Worm (Caenorhabditis elegans) whole organism, late embryonic: ENCODE data around the gene nhr-199.

Experiments used
- C08G9.2 ChIP-seq: sonication (generic microtip); optimal IDR thresholded peaks from 2 replicates; lab custom pipeline; 2016; ENCODE audit warnings: mild to moderate bottlenecking, missing genetic modification characterization, moderate library complexity, missing compliant biosample characterization
- C38D4.7 ChIP-seq: fragments of 200-800 bp; sonication (Bioruptor generic); optimal IDR thresholded peaks from 2 replicates; lab custom pipeline; 2018; ENCODE audit warnings: mild to moderate bottlenecking, missing genetic modification characterization, moderate library complexity, missing compliant biosample characterization
- T23F11.4 ChIP-seq: fragments of 200-800 bp; sonication (Bioruptor generic); optimal IDR thresholded peaks from 2 replicates; lab custom pipeline; 2018; ENCODE audit warnings: mild to moderate bottlenecking, missing genetic modification characterization, missing compliant biosample characterization
- ahr-1 ChIP-seq: sonication (generic microtip); optimal IDR thresholded peaks from 2 replicates; lab custom pipeline; 2016; ENCODE audit warnings: missing genetic modification characterization, missing compliant biosample characterization
- ceh-14 ChIP-seq: sonication (generic microtip); optimal IDR thresholded peaks from 2 replicates; lab custom pipeline; 2016; ENCODE audit warnings: missing genotype, missing genetic modification characterization, missing compliant biosample characterization
- ceh-24 ChIP-seq: sonication (generic microtip); optimal IDR thresholded peaks from 2 replicates; lab custom pipeline; 2016; ENCODE audit warnings: mild to moderate bottlenecking, missing genetic modification characterization, missing compliant biosample characterization
- ceh-30 ChIP-seq: fragments of 150-350 bp; optimal IDR thresholded peaks from 2 replicates; lab custom pipeline; 2014; ENCODE audit warnings: missing biosample characterization, missing genetic modification characterization
- ceh-34 ChIP-seq: sonication (generic microtip); optimal IDR thresholded peaks from 2 replicates; lab custom pipeline; 2016; ENCODE audit warnings: mild to moderate bottlenecking, missing genetic modification characterization, missing compliant biosample characterization
- ceh-48 ChIP-seq: sonication (generic microtip); optimal IDR thresholded peaks from 2 replicates; lab custom pipeline; 2016; ENCODE audit warnings: missing genetic modification characterization, inconsistent platforms, missing compliant biosample characterization
- che-1 ChIP-seq: sonication (generic microtip); optimal IDR thresholded peaks from 2 replicates; lab custom pipeline; 2016; ENCODE audit warnings: mild to moderate bottlenecking, missing genetic modification characterization, missing compliant biosample characterization
- dmd-4 ChIP-seq: sonication (generic microtip); optimal IDR thresholded peaks from 2 replicates; lab custom pipeline; 2016; ENCODE audit warnings: borderline replicate concordance, missing genetic modification characterization, missing compliant biosample characterization
- dve-1 ChIP-seq: sonication (generic microtip); optimal IDR thresholded peaks from 2 replicates; lab custom pipeline; 2017; ENCODE audit warnings: antibody characterized with exemption, mild to moderate bottlenecking, missing genetic modification characterization, missing compliant biosample characterization
- fkh-6 ChIP-seq: sonication (generic microtip); optimal IDR thresholded peaks from 2 replicates; lab custom pipeline; 2016; ENCODE audit warnings: missing genetic modification characterization, missing compliant biosample characterization
- gmeb-2 ChIP-seq: sonication (generic microtip); optimal IDR thresholded peaks from 2 replicates; lab custom pipeline; 2016; ENCODE audit warnings: missing genetic modification characterization, inconsistent platforms, missing compliant biosample characterization
- hlh-15 ChIP-seq: sonication (generic microtip); optimal IDR thresholded peaks from 2 replicates; lab custom pipeline; 2016; ENCODE audit warnings: missing genetic modification characterization, missing compliant biosample characterization
- hlh-30 ChIP-seq: sonication (generic microtip); optimal IDR thresholded peaks from 2 replicates; lab custom pipeline; 2017; ENCODE audit warnings: antibody characterized with exemption, missing genetic modification characterization, missing compliant biosample characterization; ENCODE audit not compliant: insufficient read depth
- lim-6 ChIP-seq: sonication (generic microtip); optimal IDR thresholded peaks from 2 replicates; lab custom pipeline; 2016; ENCODE audit warnings: missing genetic modification characterization, missing compliant biosample characterization
- madf-2 ChIP-seq: sonication (generic microtip); optimal IDR thresholded peaks from 2 replicates; lab custom pipeline; 2017; ENCODE audit warnings: missing genetic modification characterization, missing compliant biosample characterization
- nfya-1 ChIP-seq: sonication (generic microtip); optimal IDR thresholded peaks from 2 replicates; lab custom pipeline; 2017; ENCODE audit warnings: missing genetic modification characterization, mild to moderate bottlenecking, missing compliant biosample characterization, antibody characterized with exemption, moderate library complexity
- nhr-11 ChIP-seq: fragments of 150-350 bp; optimal IDR thresholded peaks from 2 replicates; lab custom pipeline; 2014; ENCODE audit warnings: missing biosample characterization, missing genetic modification characterization
- nhr-232 ChIP-seq: sonication (generic microtip); optimal IDR thresholded peaks from 2 replicates; lab custom pipeline; 2016; ENCODE audit warnings: missing genetic modification characterization, missing compliant biosample characterization
- npax-4 ChIP-seq: sonication (generic microtip); optimal IDR thresholded peaks from 2 replicates; lab custom pipeline; 2016; ENCODE audit warnings: missing genetic modification characterization, missing compliant biosample characterization
- odd-2 ChIP-seq: sonication (generic microtip); optimal IDR thresholded peaks from 2 replicates; lab custom pipeline; 2017; ENCODE audit warnings: antibody characterized with exemption, mild to moderate bottlenecking, missing genetic modification characterization, missing compliant biosample characterization
- pax-1 ChIP-seq: fragments of 150-350 bp; optimal IDR thresholded peaks from 2 replicates; lab custom pipeline; 2014; ENCODE audit warnings: missing biosample characterization, missing genetic modification characterization
- pha-4 ChIP-seq: fragments of 150-350 bp; optimal IDR thresholded peaks from 2 replicates; lab custom pipeline; 2018; ENCODE audit warnings: missing biosample characterization, missing genetic modification reagents, missing genetic modification characterization
- pqm-1 ChIP-seq: sonication (generic microtip); optimal IDR thresholded peaks from 2 replicates; lab custom pipeline; 2016; ENCODE audit warnings: missing genetic modification characterization, missing compliant biosample characterization
- pros-1 ChIP-seq: fragments of 150-350 bp; optimal IDR thresholded peaks from 2 replicates; lab custom pipeline; 2014; ENCODE audit warnings: missing biosample characterization, missing genetic modification reagents, missing genetic modification characterization
- ref-2 ChIP-seq: sonication (generic microtip); optimal IDR thresholded peaks from 2 replicates; lab custom pipeline; 2016; ENCODE audit warnings: missing genetic modification characterization, missing compliant biosample characterization
- rnt-1 ChIP-seq: sonication (generic microtip); optimal IDR thresholded peaks from 2 replicates; lab custom pipeline; 2016; ENCODE audit warnings: missing genetic modification characterization, missing compliant biosample characterization
- sox-2 ChIP-seq: fragments of 200-800 bp; sonication (Bioruptor generic); IDR thresholded peaks from 2 replicates; pipeline ENCODE4 v1.3.6; 2022; ENCODE audit warnings: missing genetic modification reagents, missing genetic modification characterization, missing compliant biosample characterization
- sox-4 ChIP-seq: sonication (generic microtip); optimal IDR thresholded peaks from 2 replicates; lab custom pipeline; 2017; ENCODE audit warnings: mild to moderate bottlenecking, missing genetic modification characterization, inconsistent platforms, missing compliant biosample characterization
- ttx-3 ChIP-seq: sonication (generic microtip); optimal IDR thresholded peaks from 2 replicates; lab custom pipeline; 2016; ENCODE audit warnings: missing genetic modification reagents, missing genetic modification characterization, missing compliant biosample characterization

The nhr-199 gene

ce11 chrV:15719570-15719969, 19.9 kb upstream of the nhr-199 start, which contains the start of gene Y6E2A.7:
Gene Y6E2A.7 (plus strand): TSS chrV:15719870.
- TF ChIP-seq ceh-24 (no peak), npax-4 (tag; lab: Kevin White, UChicago) (no peak), dmd-4 (tag; lab: Kevin White, UChicago) (no peak), lim-6 (tag; lab: Kevin White, UChicago) (no peak), nhr-11 (tag; lab: Kevin White, UChicago) (no peak), dve-1 (tag; lab: Kevin White, UChicago) (no peak), che-1 (tag; lab: Kevin White, UChicago) (no peak), pqm-1 (no peak), rnt-1 (tag; lab: Kevin White, UChicago) (no peak), hlh-15 (tag; lab: Kevin White, UChicago) (no peak), sox-2 (no peak), hlh-30 (tag; lab: Kevin White, UChicago) (no peak)

- TF ChIP-seq odd-2 (tag; lab: Kevin White, UChicago) (no peak), npax-4 (tag; lab: Kevin White, UChicago) (no peak), fkh-6 (tag; lab: Kevin White, UChicago) (no peak), che-1 (tag; lab: Kevin White, UChicago) (no peak)
- TF ChIP-seq, all 69 proteins: peak for 0
Measured at ce11 chrV:15718562-15718961, 18.9 kb upstream of the nhr-199 start, which contains the start of gene Y6E2A.5. Gene Y6E2A.5 (minus strand): TSS chrV:15718662.

ce11 chrV:15716679-15717078, 17.0 kb upstream of the nhr-199 start, which contains the start of gene Y6E2A.4:
Gene Y6E2A.4 (minus strand): TSS chrV:15716779.
- no peak for TF ChIP-seq ceh-14 (tag; lab: Kevin White, UChicago)
- TF ChIP-seq C38D4.7 (GFP tag; lab: Kevin White, UChicago) = no peak
- no peak for TF ChIP-seq pha-4 (tag; lab: Kevin White, UChicago)
- no peak for TF ChIP-seq pros-1 (tag; lab: Kevin White, UChicago)
- no peak for TF ChIP-seq che-1 (tag; lab: Kevin White, UChicago)
- no peak for TF ChIP-seq ttx-3
- TF ChIP-seq ahr-1 (tag; lab: Kevin White, UChicago) = no peak

- TF ChIP-seq C08G9.2 (tag; lab: Kevin White, UChicago) (no peak), ceh-30 (tag; lab: Kevin White, UChicago) (no peak), ref-2 (tag; lab: Kevin White, UChicago) (no peak)
- TF ChIP-seq, all 69 proteins: peak for 0
Measured at ce11 chrV:15715636-15716035, 15.9 kb upstream of the nhr-199 start.

ce11 chrV:15712385-15712784, 12.7 kb upstream of the nhr-199 start:
- TF ChIP-seq ceh-24 = no peak

- TF ChIP-seq ceh-34 (tag; lab: Kevin White, UChicago) (no peak), ceh-48 (tag; lab: Kevin White, UChicago) (no peak), sox-4 (tag; lab: Kevin White, UChicago) (no peak), C38D4.7 (GFP tag; lab: Kevin White, UChicago) (no peak), lim-6 (tag; lab: Kevin White, UChicago) (no peak), nhr-11 (tag; lab: Kevin White, UChicago) (no peak), odd-2 (tag; lab: Kevin White, UChicago) (no peak), nhr-232 (tag; lab: Kevin White, UChicago) (no peak), madf-2 (tag; lab: Kevin White, UChicago) (no peak), pax-1 (tag; lab: Kevin White, UChicago) (no peak), sox-2 (no peak), gmeb-2 (no peak), nfya-1 (no peak), T23F11.4 (GFP tag; lab: Kevin White, UChicago) (no peak)
Measured at ce11 chrV:15711898-15712297, 12.2 kb upstream of the nhr-199 start, which contains the start of gene str-101. Gene str-101 (minus strand): TSS chrV:15711998.
